Fruit fly (Drosophila melanogaster): ENCODE measurements around the gene RpS26.
A peak's percentile ranks its signal among the peaks of the same experiment; 100 is the strongest.

RpS26 gene

dm6 chr2L:18480326-18481028, 37.4 kb upstream of the RpS26 start:
- TF ChIP-seq jim (GFP tag; optimal IDR thresholded peaks at IDR 0.05) (no peak), Sp1 (GFP tag; optimal IDR thresholded peaks at IDR 0.05) (no peak), Hr83 (GFP tag; optimal IDR thresholded peaks at IDR 0.05; ENCODE audit: poor library complexity, severe bottlenecking) (no peak), woc (GFP tag; optimal IDR thresholded peaks at IDR 0.05) (no peak), Dif (GFP tag; optimal IDR thresholded peaks at IDR 0.05; ENCODE audit: partially characterized antibody) (no peak), HLH106 (tag; optimal IDR thresholded peaks at IDR 0.05) (no peak), psq (GFP tag; optimal IDR thresholded peaks at IDR 0.05) (no peak), fru (GFP tag; optimal IDR thresholded peaks at IDR 0.05) (no peak), dsf (GFP tag; optimal IDR thresholded peaks at IDR 0.05; ENCODE audit: borderline replicate concordance) (no peak), foxo (GFP tag; optimal IDR thresholded peaks at IDR 0.05) (no peak), pan (optimal IDR thresholded peaks at IDR 0.05) (no peak), dl (GFP tag; optimal IDR thresholded peaks at IDR 0.05; ENCODE audit: insufficient read depth in 1 of 2, partially characterized antibody in 2 of 2) (no peak)

DNA sequence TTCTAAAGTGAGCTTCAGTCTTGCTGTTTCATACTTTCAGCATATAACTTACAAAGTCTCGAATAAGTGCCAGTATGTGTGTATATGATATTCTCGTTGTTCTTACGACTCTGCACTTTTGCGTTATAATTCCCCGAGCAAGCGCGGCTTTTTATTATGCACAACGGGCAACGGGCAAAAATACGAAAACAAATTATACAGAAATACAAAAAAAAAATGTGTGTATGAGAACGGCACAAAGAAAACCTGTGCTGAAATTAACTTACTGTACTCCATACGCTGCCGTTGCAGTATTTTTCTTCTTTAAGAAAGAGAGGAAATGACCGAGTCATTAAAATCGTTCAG, 36.1 kb upstream of the RpS26 start:
- TF ChIP-seq Rel (GFP tag; optimal IDR thresholded peaks at IDR 0.05) (no peak), Rel (tag; optimal IDR thresholded peaks at IDR 0.05) (peak; percentile 7), Hr78 (GFP tag; optimal IDR thresholded peaks at IDR 0.05) (no peak)

DNA sequence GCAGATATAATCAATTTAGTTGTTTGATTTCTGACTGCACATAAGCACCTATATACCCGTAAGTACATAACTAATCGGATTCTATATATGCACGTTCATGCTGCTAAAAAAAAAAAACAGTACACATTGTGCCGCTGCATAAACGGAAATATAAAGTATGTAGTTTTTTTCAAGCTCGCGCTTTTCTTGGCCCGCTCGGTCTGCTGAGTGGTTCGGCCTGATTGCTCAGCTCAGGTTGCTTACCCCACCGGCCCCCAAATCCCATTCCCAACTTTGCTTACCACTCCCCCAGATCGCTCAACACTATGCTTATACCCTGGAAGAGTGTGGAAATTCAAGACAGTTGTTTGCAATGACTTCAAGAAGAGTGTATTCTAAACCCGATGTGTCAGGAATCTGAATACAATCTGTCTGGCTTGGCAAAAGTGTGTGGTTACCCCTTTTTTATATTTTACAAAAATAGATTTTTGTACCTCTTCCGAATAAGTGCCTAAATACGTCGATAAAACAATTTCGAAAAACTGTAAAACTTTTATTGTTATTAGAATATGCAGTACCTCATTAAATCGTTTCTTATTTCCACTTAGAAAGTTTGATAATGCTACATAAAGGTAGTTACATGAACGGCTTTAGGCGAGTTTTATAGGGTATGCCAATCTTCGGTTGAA, 35.6 kb upstream of the RpS26 start:
- TF ChIP-seq Mio (GFP tag; optimal IDR thresholded peaks at IDR 0.05) (no peak), sv (GFP tag; optimal IDR thresholded peaks at IDR 0.05) (no peak), Hr83 (GFP tag; optimal IDR thresholded peaks at IDR 0.05; ENCODE audit: poor library complexity, severe bottlenecking) (no peak), ey (GFP tag; optimal IDR thresholded peaks at IDR 0.05) (no peak), br (GFP tag; optimal IDR thresholded peaks at IDR 0.05) (no peak), pan (optimal IDR thresholded peaks at IDR 0.05) (no peak), woc (GFP tag; optimal IDR thresholded peaks at IDR 0.05) (peak; percentile 25)

DNA sequence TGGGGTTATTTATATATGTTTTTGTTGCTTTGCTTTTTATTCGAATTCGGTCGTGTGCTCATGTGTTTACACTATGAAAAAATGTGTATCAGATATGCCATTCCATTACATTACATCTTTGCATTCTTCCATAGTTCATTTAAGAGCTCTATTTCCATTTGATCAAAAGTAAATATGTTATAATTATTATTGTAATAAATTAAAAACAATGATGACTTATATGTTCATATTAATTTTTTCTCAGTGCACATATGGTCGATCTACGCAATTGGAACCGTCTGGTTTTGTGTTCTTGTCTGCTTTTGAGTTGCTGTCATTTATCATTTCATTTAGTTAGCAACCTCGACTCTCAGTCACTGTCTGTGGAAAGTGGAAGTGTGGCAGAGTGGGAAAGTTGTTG, 34.4 kb upstream of the RpS26 start:
- TF ChIP-seq Jra (GFP tag; optimal IDR thresholded peaks at IDR 0.05) (no peak), usp (GFP tag; optimal IDR thresholded peaks at IDR 0.05) (no peak), N (GFP tag; optimal IDR thresholded peaks at IDR 0.05) (no peak), fru (GFP tag; optimal IDR thresholded peaks at IDR 0.05) (peak; percentile 57), foxo (GFP tag; optimal IDR thresholded peaks at IDR 0.05) (peak in 1 of 2 experiments; percentile 80), pan (optimal IDR thresholded peaks at IDR 0.05) (no peak), Rel (GFP tag; optimal IDR thresholded peaks at IDR 0.05) (no peak), Rel (tag; optimal IDR thresholded peaks at IDR 0.05) (peak; percentile 34), Hr78 (GFP tag; optimal IDR thresholded peaks at IDR 0.05) (no peak), tai (GFP tag; optimal IDR thresholded peaks at IDR 0.05) (no peak), rgr (GFP tag; optimal IDR thresholded peaks at IDR 0.05) (peak; percentile 76), ey (GFP tag; optimal IDR thresholded peaks at IDR 0.05) (peak; percentile 45), Hnf4 (GFP tag; optimal IDR thresholded peaks at IDR 0.05) (peak; percentile 72), Hr83 (GFP tag; optimal IDR thresholded peaks at IDR 0.05; ENCODE audit: poor library complexity, severe bottlenecking) (no peak), HLH106 (tag; optimal IDR thresholded peaks at IDR 0.05) (peak; percentile 78), CG9705 (GFP tag; optimal IDR thresholded peaks at IDR 0.05) (peak; percentile 5), OdsH (GFP tag; optimal IDR thresholded peaks at IDR 0.05) (peak; percentile 80), CG32264 (GFP tag; optimal IDR thresholded peaks at IDR 0.05) (no peak), Abd-B (GFP tag; optimal IDR thresholded peaks at IDR 0.05) (no peak), Vsx2 (GFP tag; optimal IDR thresholded peaks at IDR 0.05; ENCODE audit: partially characterized antibody) (no peak), CrebA (GFP tag; optimal IDR thresholded peaks at IDR 0.05; ENCODE audit: borderline replicate concordance) (no peak), sv (GFP tag; optimal IDR thresholded peaks at IDR 0.05) (peak; percentile 68), dsf (GFP tag; optimal IDR thresholded peaks at IDR 0.05; ENCODE audit: borderline replicate concordance) (no peak), woc (GFP tag; optimal IDR thresholded peaks at IDR 0.05) (no peak), Dfd (GFP tag; optimal IDR thresholded peaks at IDR 0.05) (no peak), br (GFP tag; optimal IDR thresholded peaks at IDR 0.05) (peak; percentile 25), dmrt93B (GFP tag; optimal IDR thresholded peaks at IDR 0.05) (peak; percentile 46), GATAd (GFP tag; optimal IDR thresholded peaks at IDR 0.05) (no peak), psq (GFP tag; optimal IDR thresholded peaks at IDR 0.05) (peak; percentile 76), Sp1 (GFP tag; optimal IDR thresholded peaks at IDR 0.05) (peak; percentile 75), sage (GFP tag; optimal IDR thresholded peaks at IDR 0.05) (peak; percentile 3), h (GFP tag; optimal IDR thresholded peaks at IDR 0.05) (peak; percentile 65), dl (GFP tag; optimal IDR thresholded peaks at IDR 0.05; ENCODE audit: insufficient read depth in 1 of 2, partially characterized antibody in 2 of 2) (no peak), brk (GFP tag; optimal IDR thresholded peaks at IDR 0.05) (peak; percentile 50), Dif (GFP tag; optimal IDR thresholded peaks at IDR 0.05; ENCODE audit: partially characterized antibody) (no peak), lola (GFP tag; optimal IDR thresholded peaks at IDR 0.05) (no peak)

Measured in whole organism, wandering third instar larva.